Fruit fly (Drosophila melanogaster): ENCODE measurements around the gene chinmo.

The chinmo gene

dm6 chr2L:1624750-1625149 lies 26.3 kb upstream of the chinmo start (continued):
- TF ChIP-seq Mes4 (GFP tag; optimal IDR thresholded peaks at IDR 0.05), result peak; percentile 37
- no peak; the same call in 1 of the 2 replicates for TF ChIP-seq onecut (GFP tag; IDR thresholded peaks at IDR 0.05)
- TF ChIP-seq Xbp1 (GFP tag; optimal IDR thresholded peaks at IDR 0.05), result peak; percentile 83
- peak; percentile 84 for TF ChIP-seq CG13894 (tag; optimal IDR thresholded peaks at IDR 0.05)
- TF ChIP-seq Dek (tag; optimal IDR thresholded peaks at IDR 0.05), result peak; percentile 77
- peak; percentile 82 for TF ChIP-seq gem (tag; optimal IDR thresholded peaks at IDR 0.05)
- TF ChIP-seq chn (GFP tag; optimal IDR thresholded peaks at IDR 0.05), result peak; percentile 55
- TF ChIP-seq CG7928 (GFP tag; optimal IDR thresholded peaks at IDR 0.05), result no peak
- peak; percentile 25 for TF ChIP-seq NC2β (GFP tag; optimal IDR thresholded peaks at IDR 0.05)
- TF ChIP-seq CG11085 (GFP tag; IDR thresholded peaks at IDR 0.05), result peak; percentile 86
- no peak for TF ChIP-seq ash1 (GFP tag; optimal IDR thresholded peaks at IDR 0.05)
- peak; percentile 68 for TF ChIP-seq CG12942 (GFP tag; optimal IDR thresholded peaks at IDR 0.05)
- TF ChIP-seq CG13624 (GFP tag; optimal IDR thresholded peaks at IDR 0.05), result peak; percentile 73
- peak; percentile 90 for TF ChIP-seq CG14014 (GFP tag; IDR thresholded peaks at IDR 0.05)
- TF ChIP-seq Nf-YA (GFP tag; IDR thresholded peaks at IDR 0.05), result peak; percentile 75
- peak; percentile 90 for TF ChIP-seq ken (GFP tag; IDR thresholded peaks at IDR 0.05)
- peak; percentile 78; the same call in 1 of the 3 replicates for TF ChIP-seq gce (GFP tag; IDR thresholded peaks at IDR 0.05)
- peak; percentile 79 for TF ChIP-seq lilli (GFP tag; optimal IDR thresholded peaks at IDR 0.05)
- no peak for TF ChIP-seq Dll (GFP tag; IDR thresholded peaks at IDR 0.05; ENCODE audit: partially characterized antibody)
- TF ChIP-seq Bdp1 (GFP tag; optimal IDR thresholded peaks at IDR 0.05), result peak; percentile 49
- TF ChIP-seq Pdp1 (GFP tag; optimal IDR thresholded peaks at IDR 0.05), result peak; percentile 59 to 60
- peak; percentile 93 for TF ChIP-seq CG2120 (GFP tag; optimal IDR thresholded peaks at IDR 0.05)
- TF ChIP-seq mam (GFP tag; optimal IDR thresholded peaks at IDR 0.05), result peak; percentile 81
- peak; percentile 69 for TF ChIP-seq maf-S (GFP tag; optimal IDR thresholded peaks at IDR 0.05)
- no peak for TF ChIP-seq Dfd (GFP tag; optimal IDR thresholded peaks at IDR 0.05)
- peak; percentile 70; the same call in 1 of the 2 replicates for TF ChIP-seq ara (GFP tag; IDR thresholded peaks at IDR 0.05)
- TF ChIP-seq CG8089 (GFP tag; optimal IDR thresholded peaks at IDR 0.05), result peak; percentile 68
- peak; percentile 12 for TF ChIP-seq CG6254 (GFP tag; optimal IDR thresholded peaks at IDR 0.05)
- peak; percentile 72 for TF ChIP-seq CG12391 (tag; optimal IDR thresholded peaks at IDR 0.05)
- no peak for TF ChIP-seq Kr (GFP tag; optimal IDR thresholded peaks at IDR 0.05)
- no peak for TF ChIP-seq CG2129 (GFP tag; IDR thresholded peaks at IDR 0.05; ENCODE audit: partially characterized antibody)
- TF ChIP-seq CG2875 (GFP tag; optimal IDR thresholded peaks at IDR 0.05), result peak; percentile 47
- no peak for TF ChIP-seq lbe (GFP tag; optimal IDR thresholded peaks at IDR 0.05)
- peak; percentile 81 for TF ChIP-seq CG3726 (GFP tag; IDR thresholded peaks at IDR 0.05)
- TF ChIP-seq CG15479 (GFP tag; optimal IDR thresholded peaks at IDR 0.05), result no peak
- peak; percentile 81 for TF ChIP-seq Oaz (GFP tag; IDR thresholded peaks at IDR 0.05)
- TF ChIP-seq sqz (GFP tag; optimal IDR thresholded peaks at IDR 0.05), result peak; percentile 1
- TF ChIP-seq CG12769 (tag; optimal IDR thresholded peaks at IDR 0.05), result peak; percentile 91
- TF ChIP-seq br (optimal IDR thresholded peaks at IDR 0.05), result no peak
- TF ChIP-seq pho (GFP tag; optimal IDR thresholded peaks at IDR 0.05), result peak; percentile 59
- TF ChIP-seq HmgD (GFP tag; optimal IDR thresholded peaks at IDR 0.05), result peak; percentile 34
- TF ChIP-seq CG4820 (GFP tag; optimal IDR thresholded peaks at IDR 0.05), result peak; percentile 63
- TF ChIP-seq CG8478 (optimal IDR thresholded peaks at IDR 0.05), result no peak
- no peak for TF ChIP-seq ato (GFP tag; IDR thresholded peaks at IDR 0.05; ENCODE audit: partially characterized antibody)
- TF ChIP-seq Spps (tag; optimal IDR thresholded peaks at IDR 0.05), result no peak
- TF ChIP-seq CG8944 (GFP tag; optimal IDR thresholded peaks at IDR 0.05), result peak; percentile 75
- TF ChIP-seq Med (GFP tag), result peak; percentile 96
- TF ChIP-seq disco-r (GFP tag; optimal IDR thresholded peaks at IDR 0.05), result peak; percentile 47
- TF ChIP-seq vnd (GFP tag; IDR thresholded peaks at IDR 0.05; ENCODE audit: partially characterized antibody), result no peak
- 0 out of 2 replicates have a peak, but pooled peaks have one; percentile 40 for TF ChIP-seq sim (GFP tag; IDR thresholded peaks at IDR 0.05)
- peak; percentile 31; the same call in 1 of the 2 replicates for TF ChIP-seq cas (GFP tag; IDR thresholded peaks at IDR 0.05)
- TF ChIP-seq grn (GFP tag; optimal IDR thresholded peaks at IDR 0.05), result no peak
